Worm (Caenorhabditis elegans): ENCODE data around the gene perm-3.

- TF ChIP-seq ztf-11 (tag; optimal IDR thresholded peaks at IDR 0.05) (no peak), nhr-12 (tag; optimal IDR thresholded peaks at IDR 0.05) (no peak), nhr-11 (tag; optimal IDR thresholded peaks at IDR 0.05) (no peak), nhr-237 (tag; optimal IDR thresholded peaks at IDR 0.05) (no peak), ceh-82 (tag; optimal IDR thresholded peaks at IDR 0.05) (no peak), elt-3 (tag; optimal IDR thresholded peaks at IDR 0.05) (no peak), C34B4.2 (tag; optimal IDR thresholded peaks at IDR 0.05) (no peak), dpl-1 (GFP tag; optimal IDR thresholded peaks at IDR 0.05) (no peak), unc-62 (GFP tag; optimal IDR thresholded peaks at IDR 0.05) (no peak), ets-5 (GFP tag; IDR thresholded peaks at IDR 0.05) (no peak), blmp-1 (tag; optimal IDR thresholded peaks at IDR 0.05) (no peak)
Measured at ce11 chrIV:5344168-5344567, 50.4 kb downstream of the perm-3 start.

All from whole organism, L1 larva.